Fruit fly (Drosophila melanogaster) whole organism, embryonic: ENCODE results near the gene D12.

ENCODE experiments used
- BEAF-32 ChIP-seq: fragments of 200-800 bp; sonication (Bioruptor generic); optimal IDR thresholded peaks from 3 replicates; lab custom pipeline; 2017; ENCODE audit warnings: missing biosample characterization, missing genetic modification characterization, mild to moderate bottlenecking, moderate library complexity, missing genetic modification reagents
- BtbVII ChIP-seq: fragments of 200-800 bp; sonication (Bioruptor generic); optimal IDR thresholded peaks from 3 replicates; lab custom pipeline; 2017; ENCODE audit warnings: missing biosample characterization, mild to moderate bottlenecking, missing genetic modification characterization
- CG10654 ChIP-seq: fragments of 200-800 bp; sonication (Bioruptor generic); optimal IDR thresholded peaks from 2 replicates; lab custom pipeline; 2016; ENCODE audit warnings: missing biosample characterization, missing genetic modification characterization
- CG11398 ChIP-seq: fragments of 200-800 bp; sonication (Bioruptor generic); optimal IDR thresholded peaks from 2 replicates; lab custom pipeline; 2016; ENCODE audit warnings: missing biosample characterization, missing genetic modification characterization
- CG11723 ChIP-seq: fragments of 200-800 bp; sonication (Bioruptor generic); optimal IDR thresholded peaks from 2 replicates; lab custom pipeline; 2017; ENCODE audit warnings: missing biosample characterization, mild to moderate bottlenecking, missing genetic modification characterization
- CG12219 ChIP-seq: fragments of 200-800 bp; sonication (Bioruptor generic); optimal IDR thresholded peaks from 3 replicates; lab custom pipeline; 2018; ENCODE audit warnings: missing biosample characterization, mild to moderate bottlenecking, missing genetic modification characterization
- CG17385 ChIP-seq: fragments of 200-800 bp; sonication (Bioruptor generic); optimal IDR thresholded peaks from 3 replicates; lab custom pipeline; 2018; ENCODE audit warnings: missing biosample characterization, mild to moderate bottlenecking, missing genetic modification characterization
- CG17802 ChIP-seq: fragments of 200-800 bp; sonication (Bioruptor generic); optimal IDR thresholded peaks from 2 replicates; lab custom pipeline; 2018; ENCODE audit warnings: missing biosample characterization, mild to moderate bottlenecking, missing genetic modification characterization, moderate library complexity
- CG18262 ChIP-seq: fragments of 200-800 bp; optimal IDR thresholded peaks from 3 replicates; lab custom pipeline; 2019; ENCODE audit warnings: missing biosample characterization, mild to moderate bottlenecking, missing genetic modification characterization, moderate library complexity
- CG18476 ChIP-seq: fragments of 200-800 bp; sonication (Bioruptor generic); optimal IDR thresholded peaks from 2 replicates; lab custom pipeline; 2016; ENCODE audit warnings: missing biosample characterization, mild to moderate bottlenecking, missing genetic modification characterization
- CG2202 ChIP-seq: fragments of 200-800 bp; sonication (Bioruptor generic); optimal IDR thresholded peaks from 2 replicates; lab custom pipeline; 2018; ENCODE audit warnings: missing biosample characterization, mild to moderate bottlenecking, missing genetic modification characterization
- CG3065 ChIP-seq: fragments of 200-800 bp; sonication (Bioruptor generic); optimal IDR thresholded peaks from 2 replicates; lab custom pipeline; 2016; ENCODE audit warnings: missing biosample characterization, missing genetic modification characterization
- CG31365 ChIP-seq: fragments of 200-800 bp; sonication (Bioruptor generic); optimal IDR thresholded peaks from 2 replicates; lab custom pipeline; 2018; ENCODE audit warnings: missing biosample characterization, mild to moderate bottlenecking, missing genetic modification characterization
- CG34224 ChIP-seq: fragments of 200-800 bp; sonication (Bioruptor generic); IDR thresholded peaks from 3 replicates; pipeline ENCODE4 v1.3.6; 2022; ENCODE audit warnings: missing biosample characterization, missing genetic modification characterization; ENCODE audit not compliant: partially characterized antibody
- CG4404 ChIP-seq: fragments of 200-800 bp; sonication (Bioruptor generic); IDR thresholded peaks from 2 replicates; pipeline ENCODE4 v1.3.6; 2022; ENCODE audit warnings: missing biosample characterization, missing genetic modification characterization
- CG6254 ChIP-seq: fragments of 200-800 bp; sonication (Bioruptor generic); optimal IDR thresholded peaks from 3 replicates; lab custom pipeline; 2017; ENCODE audit warnings: mild to moderate bottlenecking, missing biosample characterization, missing genetic modification reagents, missing genetic modification characterization
- CG7357 ChIP-seq: fragments of 200-800 bp; sonication (Bioruptor generic); IDR thresholded peaks from 3 replicates; pipeline ENCODE4 v1.3.6; 2022; ENCODE audit warnings: missing biosample characterization, missing genetic modification characterization
- CG9817 ChIP-seq: fragments of 200-800 bp; sonication (Bioruptor generic); optimal IDR thresholded peaks from 2 replicates; lab custom pipeline; 2018; ENCODE audit warnings: missing biosample characterization, mild to moderate bottlenecking, missing genetic modification characterization, moderate library complexity
- Dref ChIP-seq: fragments of 200-800 bp; sonication (Bioruptor generic); IDR thresholded peaks from 2 replicates; pipeline ENCODE4 v1.3.6; 2022; ENCODE audit warnings: missing biosample characterization, missing genetic modification characterization
- Ets65A ChIP-seq: fragments of 200-800 bp; sonication (Bioruptor generic); peaks from one replicate; lab custom pipeline; 2016; ENCODE audit warnings: missing biosample characterization, missing genetic modification characterization
- Gsc ChIP-seq: fragments of 200-800 bp; sonication (Bioruptor generic); IDR thresholded peaks from 2 replicates; pipeline ENCODE4 v1.3.6; 2022; ENCODE audit warnings: missing biosample characterization, missing genetic modification characterization
- HLH4C ChIP-seq: fragments of 200-800 bp; sonication (Bioruptor generic); IDR thresholded peaks from 3 replicates; pipeline ENCODE4 v1.3.6; 2022; ENCODE audit warnings: missing biosample characterization, missing genetic modification characterization; ENCODE audit not compliant: partially characterized antibody
- MBD-R2 ChIP-seq: fragments of 200-800 bp; sonication (Bioruptor generic); IDR thresholded peaks from 2 replicates; pipeline ENCODE4 v1.3.6; 2022; ENCODE audit warnings: missing biosample characterization, missing genetic modification characterization
- Max ChIP-seq: fragments of 200-800 bp; sonication (Bioruptor generic); optimal IDR thresholded peaks from 2 replicates; lab custom pipeline; 2016; ENCODE audit warnings: missing biosample characterization, mild to moderate bottlenecking, missing genetic modification characterization
- PHDP ChIP-seq: fragments of 200-800 bp; sonication (Bioruptor generic); optimal IDR thresholded peaks from 3 replicates; lab custom pipeline; 2018; ENCODE audit warnings: missing biosample characterization, mild to moderate bottlenecking, missing genetic modification characterization, moderate library complexity
- Sox102F ChIP-seq: fragments of 200-800 bp; sonication (Bioruptor generic); optimal IDR thresholded peaks from 2 replicates; lab custom pipeline; 2018; ENCODE audit warnings: missing biosample characterization, mild to moderate bottlenecking, missing genetic modification characterization, moderate library complexity
- Ssrp ChIP-seq: fragments of 200-800 bp; sonication (Bioruptor generic); optimal IDR thresholded peaks from 2 replicates; lab custom pipeline; 2018; ENCODE audit warnings: missing biosample characterization, mild to moderate bottlenecking, missing genetic modification characterization, moderate library complexity
- ato ChIP-seq: fragments of 200-800 bp; sonication (Bioruptor generic); IDR thresholded peaks from 2 replicates; pipeline ENCODE4 v1.3.6; 2022; ENCODE audit warnings: missing biosample characterization, missing genetic modification characterization; ENCODE audit not compliant: partially characterized antibody
- cwo ChIP-seq: fragments of 200-800 bp; sonication (Bioruptor generic); optimal IDR thresholded peaks from 3 replicates; lab custom pipeline; 2017; ENCODE audit warnings: missing biosample characterization, missing genetic modification characterization, mild to moderate bottlenecking, moderate library complexity, missing genetic modification reagents
- dmrt11E ChIP-seq: fragments of 200-800 bp; sonication (Bioruptor generic); optimal IDR thresholded peaks from 3 replicates; lab custom pipeline; 2018; ENCODE audit warnings: missing biosample characterization, mild to moderate bottlenecking, missing genetic modification characterization, moderate library complexity
- dpn ChIP-seq, 2 experiments: fragments of 200-800 bp; sonication (Bioruptor generic); optimal IDR thresholded peaks; 3 replicates each; lab custom pipeline; 2016; ENCODE audit warnings: missing biosample characterization in 2 of 2, missing genetic modification characterization in 2 of 2
- dysf ChIP-seq: fragments of 200-800 bp; sonication (Bioruptor generic); IDR thresholded peaks from 3 replicates; pipeline ENCODE4 v1.3.6; 2022; ENCODE audit warnings: missing biosample characterization, missing genetic modification characterization
- en ChIP-seq: fragments of 200-800 bp; sonication (Bioruptor generic); optimal IDR thresholded peaks from 2 replicates; lab custom pipeline; 2016; ENCODE audit warnings: missing biosample characterization, missing genetic modification characterization
- her ChIP-seq: fragments of 200-800 bp; sonication (Bioruptor generic); optimal IDR thresholded peaks from 2 replicates; lab custom pipeline; 2016; ENCODE audit warnings: missing biosample characterization, missing genetic modification characterization
- ken ChIP-seq: fragments of 200-800 bp; sonication (Bioruptor generic); IDR thresholded peaks from 3 replicates; pipeline ENCODE4 v1.3.6; 2022; ENCODE audit warnings: missing biosample characterization, missing genetic modification characterization
- nerfin-2 ChIP-seq: fragments of 200-800 bp; sonication (Bioruptor generic); IDR thresholded peaks from 2 replicates; pipeline ENCODE4 v1.3.6; 2022; ENCODE audit warnings: missing biosample characterization, missing genetic modification characterization; ENCODE audit not compliant: partially characterized antibody
- pan ChIP-seq, 4 experiments: fragments of >200 bp in 3 of 4; fragments of 200-800 bp in 1 of 4; sonication (Bioruptor generic) in 1 of 4; optimal IDR thresholded peaks in 3 of 4; IDR thresholded peaks in 1 of 4; 2 replicates each; pipeline versions ENCODE4 v1.3.6 to Lab custom; 2017 to 2022; ENCODE audit warnings: missing biosample characterization in 2 of 4, missing genetic modification characterization in 2 of 4, mixed read lengths in 1 of 4
- pb ChIP-seq: fragments of 200-800 bp; sonication (Bioruptor generic); optimal IDR thresholded peaks from 3 replicates; lab custom pipeline; 2016; ENCODE audit warnings: missing biosample characterization, missing genetic modification characterization
- pita ChIP-seq: fragments of 200-800 bp; sonication (Bioruptor generic); optimal IDR thresholded peaks from 2 replicates; lab custom pipeline; 2017; ENCODE audit warnings: missing biosample characterization, mild to moderate bottlenecking, missing genetic modification characterization
- repo ChIP-seq: fragments of 200-800 bp; sonication (Bioruptor generic); optimal IDR thresholded peaks from 2 replicates; lab custom pipeline; 2016; ENCODE audit warnings: missing biosample characterization, missing genetic modification characterization
- rib ChIP-seq: fragments of 200-800 bp; sonication (Bioruptor generic); IDR thresholded peaks from 2 replicates; pipeline ENCODE4 v1.3.6; 2022; ENCODE audit warnings: missing biosample characterization, missing genetic modification characterization
- sc ChIP-seq, 3 experiments: fragments of >200 bp in 2 of 3; fragments of 200-800 bp in 1 of 3; sonication (Bioruptor generic) in 1 of 3; optimal IDR thresholded peaks; 2 replicates in 2 of 3; 3 replicates in 1 of 3; lab custom pipeline; 2017; ENCODE audit warnings: mild to moderate bottlenecking in 1 of 3, missing biosample characterization in 1 of 3, missing genetic modification characterization in 1 of 3, missing genetic modification reagents in 1 of 3
- sima ChIP-seq: fragments of 200-800 bp; sonication (Bioruptor generic); optimal IDR thresholded peaks from 2 replicates; lab custom pipeline; 2016; ENCODE audit warnings: missing biosample characterization, missing genetic modification characterization
- sisA ChIP-seq: fragments of 200-800 bp; sonication (Bioruptor generic); IDR thresholded peaks from 2 replicates; pipeline ENCODE4 v1.3.6; 2022; ENCODE audit warnings: missing biosample characterization, missing genetic modification characterization
- sna ChIP-seq: fragments of 200-800 bp; sonication (Bioruptor generic); IDR thresholded peaks from 2 replicates; pipeline ENCODE4 v1.3.6; 2022; ENCODE audit warnings: missing biosample characterization, missing genetic modification characterization; ENCODE audit not compliant: partially characterized antibody
- ssp ChIP-seq: fragments of 200-800 bp; sonication (Bioruptor generic); IDR thresholded peaks from 2 replicates; pipeline ENCODE4 v1.3.6; 2022; ENCODE audit warnings: missing biosample characterization, missing genetic modification characterization
- tin ChIP-seq: fragments of 200-800 bp; sonication (Bioruptor generic); optimal IDR thresholded peaks from 3 replicates; lab custom pipeline; 2016; ENCODE audit warnings: missing biosample characterization, missing genetic modification characterization
- zf30C ChIP-seq: fragments of 200-800 bp; sonication (Bioruptor generic); optimal IDR thresholded peaks from 3 replicates; lab custom pipeline; 2018; ENCODE audit warnings: missing biosample characterization, mild to moderate bottlenecking, missing genetic modification characterization

Gene D12

DNA sequence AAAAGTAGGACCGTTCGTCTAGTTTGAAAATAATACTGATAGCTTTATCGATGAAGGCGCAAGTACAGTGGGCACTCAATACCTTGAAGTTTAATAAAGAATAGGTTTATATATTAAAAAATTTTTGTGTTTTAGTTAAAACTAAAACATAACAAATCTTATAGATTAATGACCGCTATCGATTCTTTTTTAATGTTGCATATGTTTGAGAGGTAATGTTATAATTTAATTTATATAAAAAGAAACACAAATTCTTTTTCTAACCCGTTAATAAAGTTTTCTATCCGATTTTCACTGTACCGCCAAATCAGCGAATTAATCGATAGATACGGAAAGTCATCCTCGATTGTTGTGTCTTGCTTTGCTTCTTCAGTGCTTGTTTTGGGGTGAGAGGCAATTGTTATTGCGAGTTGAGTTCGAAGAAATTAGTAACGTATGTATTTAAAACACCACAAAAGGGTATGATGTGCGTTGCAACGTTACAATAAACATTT, 53.0 kb downstream of the D12 start, which contains the start of the genes Dad1 and CG13384 (continued):
- TF ChIP-seq CG11723 (GFP tag; lab: Kevin White, UChicago) (peak; percentile 74), Sox102F (GFP tag; lab: Kevin White, UChicago) (peak; percentile 91), CG4404 (GFP tag; lab: Robert Waterston, UW) (peak; percentile 91), pita (GFP tag; lab: Kevin White, UChicago) (no peak), CG18476 (GFP tag; lab: Kevin White, UChicago) (peak; percentile 85), CG3065 (GFP tag; lab: Kevin White, UChicago) (peak; percentile 57), MBD-R2 (peak; percentile 65; the same call in 1 of the 2 replicates), rib (peak; percentile 88), pb (GFP tag; lab: Kevin White, UChicago) (no peak), ssp (GFP tag; lab: Robert Waterston, UW) (peak; percentile 86), BtbVII (GFP tag; lab: Kevin White, UChicago) (peak; percentile 89), tin (peak; percentile 91), en (GFP tag; lab: Kevin White, UChicago) (no peak), her (GFP tag; lab: Kevin White, UChicago) (peak; percentile 26), CG6254 (GFP tag; lab: Kevin White, UChicago) (peak; percentile 71), Max (GFP tag; lab: Kevin White, UChicago) (peak; percentile 84), sisA (GFP tag; lab: Robert Waterston, UW) (peak; percentile 88), PHDP (peak; percentile 96), nerfin-2 (no peak), sima (GFP tag; lab: Kevin White, UChicago) (no peak), Gsc (GFP tag; lab: Robert Waterston, UW) (peak; percentile 47), Ets65A (GFP tag; lab: Kevin White, UChicago) (peak; percentile 93), dpn (GFP tag; optimal IDR thresholded peaks at IDR 0.05; lab: Kevin White, UChicago) (peak; percentile 62 to 93), CG10654 (peak; percentile 80), dmrt11E (tag; lab: Kevin White, UChicago) (peak; percentile 91), Ssrp (tag; lab: Kevin White, UChicago) (peak; percentile 90), CG11398 (no peak), CG12219 (GFP tag; lab: Kevin White, UChicago) (peak; percentile 57), pan (optimal IDR thresholded peaks at IDR 0.05; lab: Kevin White, UChicago) (no peak), pan (GFP tag; optimal IDR thresholded peaks at IDR 0.05 in 1 of 2, IDR thresholded peaks at IDR 0.05 in 1 of 2) (peak in 1 of 2 experiments; percentile 93), HLH4C (GFP tag; lab: Robert Waterston, UW) (no peak), zf30C (GFP tag; lab: Kevin White, UChicago) (peak; percentile 6), CG18262 (tag; lab: Kevin White, UChicago) (peak; percentile 94), ato (GFP tag; lab: Robert Waterston, UW) (0 out of 2 replicates have a peak, but pooled peaks have one; percentile 23), CG7357 (peak; percentile 87), sna (no peak), sc (optimal IDR thresholded peaks at IDR 0.05; lab: Kevin White, UChicago) (no peak), sc (GFP tag; optimal IDR thresholded peaks at IDR 0.05; lab: Kevin White, UChicago) (peak; percentile 72), CG34224 (GFP tag; lab: Robert Waterston, UW) (peak; percentile 35; the same call in 2 of the 3 replicates), CG31365 (tag; lab: Kevin White, UChicago) (no peak), CG17802 (tag; lab: Kevin White, UChicago) (peak; percentile 28), CG2202 (tag; lab: Kevin White, UChicago) (peak; percentile 81), CG9817 (tag; lab: Kevin White, UChicago) (peak; percentile 94), repo (GFP tag; lab: Kevin White, UChicago) (no peak), BEAF-32 (GFP tag; lab: Kevin White, UChicago) (peak; percentile 68), Dref (peak; percentile 61), cwo (GFP tag; lab: Kevin White, UChicago) (peak; percentile 90), dysf (GFP tag; lab: Robert Waterston, UW) (peak; percentile 96), ken (peak; percentile 81), CG17385 (peak; percentile 92)
